Fruit fly (Drosophila melanogaster): Measurements from ENCODE around the gene bai.

Gene bai

dm6 chr3R:25009745-25010446 is 29.3 kb upstream of the bai start (continued):
- TF ChIP-seq klu (GFP tag; IDR thresholded peaks at IDR 0.05) (no peak), CG2712 (tag; optimal IDR thresholded peaks at IDR 0.05) (no peak), Kr (GFP tag; optimal IDR thresholded peaks at IDR 0.05) (no peak), Stat92E (GFP tag; optimal IDR thresholded peaks at IDR 0.05) (no peak), zfh1 (GFP tag; IDR thresholded peaks at IDR 0.05) (no peak), vvl (GFP tag; IDR thresholded peaks at IDR 0.05) (0 out of 2 replicates have a peak, but pooled peaks have one; percentile 27), Pdp1 (GFP tag; optimal IDR thresholded peaks at IDR 0.05) (no peak), CG8944 (GFP tag; optimal IDR thresholded peaks at IDR 0.05) (no peak), Ets97D (GFP tag; optimal IDR thresholded peaks at IDR 0.05) (no peak), CG10267 (tag; optimal IDR thresholded peaks at IDR 0.05) (no peak), run (tag; optimal IDR thresholded peaks at IDR 0.05) (no peak), dmrt11E (tag; optimal IDR thresholded peaks at IDR 0.05) (peak; percentile 30), eyg (GFP tag; optimal IDR thresholded peaks at IDR 0.05) (no peak), CG31388 (GFP tag; optimal IDR thresholded peaks at IDR 0.05) (no peak)

dm6 chr3R:25012016-25012415 is 27.2 kb upstream of the bai start:
- TF ChIP-seq CG3726 (GFP tag; IDR thresholded peaks at IDR 0.05) (no peak), chinmo (GFP tag; IDR thresholded peaks at IDR 0.05; ENCODE audit: partially characterized antibody) (0 out of 4 replicates have a peak, but pooled peaks have one; percentile 35), grn (GFP tag; optimal IDR thresholded peaks at IDR 0.05) (peak; percentile 32), oc (tag; optimal IDR thresholded peaks at IDR 0.05) (peak; percentile 96), CG11560 (tag; IDR thresholded peaks at IDR 0.05) (no peak), CG15269 (tag; optimal IDR thresholded peaks at IDR 0.05) (peak; percentile 51), sim (GFP tag; IDR thresholded peaks at IDR 0.05) (no peak), Ets65A (GFP tag) (peak; percentile 11), Awh (GFP tag; IDR thresholded peaks at IDR 0.05) (0 out of 2 replicates have a peak, but pooled peaks have one; percentile 25)

DNA sequence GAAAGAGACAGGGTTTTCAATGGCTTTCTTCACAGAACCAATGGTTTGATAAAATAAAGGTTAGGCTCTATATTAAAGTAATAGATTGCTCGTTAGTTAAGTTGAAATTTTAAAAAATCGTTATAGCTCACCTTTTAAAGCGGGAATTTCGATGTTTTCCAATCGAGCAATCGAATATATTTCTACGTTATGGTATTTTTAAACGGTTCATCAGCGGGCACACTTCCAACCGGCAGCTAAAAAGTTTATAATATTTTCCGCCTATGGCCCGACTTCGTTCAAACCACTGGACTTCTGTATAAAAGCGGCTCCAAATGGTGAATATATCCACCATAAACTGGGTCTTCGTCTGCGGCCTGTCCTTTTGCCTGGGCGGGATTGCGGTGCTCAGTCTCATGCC is 16.1 kb upstream of the bai start, which contains the start of gene beta4GalT7:
TSS of gene beta4GalT7 (plus strand) at position 201 of the 400 bp plus-strand sequence.
- TF ChIP-seq CG7963 (GFP tag; IDR thresholded peaks at IDR 0.05; ENCODE audit: partially characterized antibody), result no peak
- no peak for TF ChIP-seq tgo (GFP tag; IDR thresholded peaks at IDR 0.05)
- TF ChIP-seq sd (tag; optimal IDR thresholded peaks at IDR 0.05), result no peak
- no peak for TF ChIP-seq CG2889 (GFP tag; IDR thresholded peaks at IDR 0.05)
- TF ChIP-seq knrl (GFP tag; IDR thresholded peaks at IDR 0.05; ENCODE audit: partially characterized antibody), result no peak
- TF ChIP-seq gro (GFP tag; optimal IDR thresholded peaks at IDR 0.05), result no peak
- TF ChIP-seq Dp (GFP tag; optimal IDR thresholded peaks at IDR 0.05), result peak; percentile 84
- TF ChIP-seq BEAF-32 (GFP tag; optimal IDR thresholded peaks at IDR 0.05), result peak; percentile 26
- TF ChIP-seq pho (GFP tag; optimal IDR thresholded peaks at IDR 0.05), result no peak
- TF ChIP-seq CG12104 (GFP tag; optimal IDR thresholded peaks at IDR 0.05), result no peak
- peak; percentile 96 for TF ChIP-seq Myb (GFP tag; optimal IDR thresholded peaks at IDR 0.05)
- TF ChIP-seq CG3726 (GFP tag; IDR thresholded peaks at IDR 0.05), result no peak
- TF ChIP-seq bbx (GFP tag; IDR thresholded peaks at IDR 0.05; ENCODE audit: partially characterized antibody), result no peak
- TF ChIP-seq unc-4 (GFP tag; IDR thresholded peaks at IDR 0.05; ENCODE audit: partially characterized antibody), result no peak
- TF ChIP-seq CG31365 (tag; optimal IDR thresholded peaks at IDR 0.05), result no peak
- TF ChIP-seq pfk (GFP tag; optimal IDR thresholded peaks at IDR 0.05), result no peak
- peak; percentile 97 for TF ChIP-seq CG11560 (tag; IDR thresholded peaks at IDR 0.05)
- TF ChIP-seq CG8388 (GFP tag; optimal IDR thresholded peaks at IDR 0.05), result no peak
- no peak for TF ChIP-seq H15 (GFP tag; IDR thresholded peaks at IDR 0.05)
- no peak for TF ChIP-seq twi (tag; optimal IDR thresholded peaks at IDR 0.05)
- TF ChIP-seq CG4707 (GFP tag; optimal IDR thresholded peaks at IDR 0.05), result no peak
- TF ChIP-seq CG12391 (tag; optimal IDR thresholded peaks at IDR 0.05), result no peak
- no peak for TF ChIP-seq cg (GFP tag; optimal IDR thresholded peaks at IDR 0.05)
- no peak for TF ChIP-seq CG2202 (tag; optimal IDR thresholded peaks at IDR 0.05)
- TF ChIP-seq Tbp (GFP tag; optimal IDR thresholded peaks at IDR 0.05), result no peak
- peak; percentile 40; the same call in 1 of the 3 replicates for TF ChIP-seq CG34422 (GFP tag; IDR thresholded peaks at IDR 0.05)
- no peak for TF ChIP-seq jumu (GFP tag; optimal IDR thresholded peaks at IDR 0.05)

Measured in whole organism, embryonic.